Worm (Caenorhabditis elegans) whole organism, L3 larva: ENCODE results near the gene rpb-4.

Experiments used
- ama-1 ChIP-seq: fragments of 150-350 bp; optimal IDR thresholded peaks from 2 replicates; lab custom pipeline; 2018
- ceh-82 ChIP-seq: fragments of 150-350 bp; optimal IDR thresholded peaks from 2 replicates; lab custom pipeline; 2014; ENCODE audit warnings: missing biosample characterization, missing genetic modification characterization
- elt-3 ChIP-seq, 3 experiments: fragments of 150-350 bp in 1 of 3; sonication (generic microtip) in 2 of 3; optimal IDR thresholded peaks; 2 replicates in 2 of 3; 4 replicates in 1 of 3; lab custom pipeline; 2014 to 2017; ENCODE audit warnings: missing biosample characterization in 3 of 3, missing genetic modification characterization in 3 of 3
- fkh-10 ChIP-seq: sonication (generic microtip); optimal IDR thresholded peaks from 2 replicates; lab custom pipeline; 2017; ENCODE audit warnings: missing biosample characterization, missing genetic modification reagents, missing genetic modification characterization
- mml-1 ChIP-seq: fragments of 150-350 bp; sonication (generic microtip); optimal IDR thresholded peaks from 3 replicates; lab custom pipeline; 2014; ENCODE audit warnings: missing biosample characterization, missing genetic modification characterization
- nhr-11 ChIP-seq: fragments of 150-350 bp; optimal IDR thresholded peaks from 2 replicates; lab custom pipeline; 2014; ENCODE audit warnings: missing biosample characterization, missing genetic modification characterization
- nhr-28 ChIP-seq: fragments of 150-350 bp; optimal IDR thresholded peaks from 2 replicates; lab custom pipeline; 2014; ENCODE audit warnings: missing biosample characterization, missing genetic modification characterization
- nhr-76 ChIP-seq: fragments of 150-350 bp; sonication (generic microtip); optimal IDR thresholded peaks from 5 replicates; lab custom pipeline; 2014; ENCODE audit warnings: missing biosample characterization, missing genetic modification characterization
- nhr-77 ChIP-seq: fragments of 150-350 bp; optimal IDR thresholded peaks from 2 replicates; lab custom pipeline; 2014; ENCODE audit warnings: missing biosample characterization, missing genetic modification characterization
- pha-4 ChIP-seq: fragments of 150-350 bp; optimal IDR thresholded peaks from 2 replicates; lab custom pipeline; 2014; ENCODE audit warnings: missing biosample characterization, missing genetic modification reagents, missing genetic modification characterization
- snpc-4 ChIP-seq: fragments of 150-350 bp; optimal IDR thresholded peaks from 2 replicates; lab custom pipeline; 2014; ENCODE audit warnings: missing biosample characterization, missing genetic modification characterization
- tbx-2 ChIP-seq: sonication (generic microtip); optimal IDR thresholded peaks from 2 replicates; lab custom pipeline; 2016; ENCODE audit warnings: mild to moderate bottlenecking, missing genetic modification characterization, missing compliant biosample characterization

DNA sequence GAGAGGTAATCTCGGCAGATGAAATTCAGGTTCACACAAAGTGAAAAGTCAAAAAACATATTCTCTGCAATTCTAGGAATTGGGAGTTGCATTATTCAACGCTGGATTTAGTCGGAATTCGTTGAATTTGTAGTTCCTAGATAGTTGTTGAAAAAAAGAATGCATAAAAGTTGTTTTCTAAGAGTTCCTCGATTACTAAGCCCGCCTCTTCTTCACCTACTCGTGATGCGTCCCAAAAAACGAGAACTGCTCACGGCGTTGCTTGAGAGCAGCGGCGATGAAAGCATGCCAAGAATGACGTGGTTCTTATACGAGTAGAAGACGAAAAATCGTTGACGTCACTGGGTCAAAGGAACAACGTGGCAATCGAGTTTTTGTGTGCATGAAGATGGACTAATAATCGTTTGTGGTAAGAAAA is 49.2 kb upstream of the rpb-4 start:
- TF ChIP-seq tbx-2 (tag; lab: Kevin White, UChicago) (no peak), nhr-76 (tag; lab: Kevin White, UChicago) (no peak), pha-4 (no peak), elt-3 (tag; optimal IDR thresholded peaks at IDR 0.05; lab: Kevin White, UChicago) (no peak), fkh-10 (GFP tag; lab: Kevin White, UChicago) (peak; percentile 67), nhr-28 (tag; lab: Kevin White, UChicago) (no peak), ceh-82 (no peak), mml-1 (tag; lab: Kevin White, UChicago) (no peak), nhr-11 (tag; lab: Kevin White, UChicago) (no peak), snpc-4 (tag; lab: Kevin White, UChicago) (no peak), ama-1 (no peak), nhr-77 (tag; lab: Kevin White, UChicago) (no peak)
